Worm (Caenorhabditis elegans): ENCODE results near the gene C07A12.2.
A peak's percentile ranks its signal among the peaks of the same experiment; 100 is the strongest.

Gene C07A12.2

DNA sequence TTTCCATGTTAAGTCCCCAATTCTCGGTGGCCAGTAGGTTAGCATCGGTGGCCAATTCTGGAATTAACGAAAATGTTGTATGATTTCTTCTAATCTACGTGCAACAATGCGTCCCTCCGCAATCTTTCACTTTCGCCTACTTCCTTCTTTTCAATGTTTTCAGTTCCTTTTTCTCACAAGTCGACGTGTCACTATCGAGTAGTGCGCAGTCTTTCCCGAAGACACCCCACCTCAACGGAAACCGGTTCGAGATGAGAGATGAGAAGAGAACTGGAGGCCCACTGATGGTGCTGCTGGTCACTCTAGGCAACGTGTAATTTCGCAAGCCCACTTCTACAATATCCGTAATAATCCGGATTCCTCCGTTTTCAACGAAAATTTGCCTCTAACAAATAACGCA lies 24.7 kb upstream of the C07A12.2 start:
- peak; percentile 10 for TF ChIP-seq nhr-10 (tag; optimal IDR thresholded peaks at IDR 0.05)
- TF ChIP-seq nhr-28 (tag; optimal IDR thresholded peaks at IDR 0.05), result peak; percentile 59
- TF ChIP-seq mdl-1 (tag; optimal IDR thresholded peaks at IDR 0.05), result peak in 1 of 2 experiments; percentile 52
- no peak for TF ChIP-seq pha-4 (GFP tag; IDR thresholded peaks at IDR 0.05)
- TF ChIP-seq pha-4 (tag; optimal IDR thresholded peaks at IDR 0.05), result no peak
- no peak for TF ChIP-seq aly-2 (tag; optimal IDR thresholded peaks at IDR 0.05)
- TF ChIP-seq dpl-1 (GFP tag; optimal IDR thresholded peaks at IDR 0.05), result no peak
- TF ChIP-seq spr-3 (GFP tag; optimal IDR thresholded peaks at IDR 0.05), result peak; percentile 29
- no peak for TF ChIP-seq hmg-1.1 (GFP tag; IDR thresholded peaks at IDR 0.05)
- peak; percentile 82 for TF ChIP-seq mxl-3 (GFP tag; optimal IDR thresholded peaks at IDR 0.05)
- TF ChIP-seq hlh-11 (tag; optimal IDR thresholded peaks at IDR 0.05), result peak; percentile 49
- no peak for TF ChIP-seq duxl-1 (tag; optimal IDR thresholded peaks at IDR 0.05; ENCODE audit: poor library complexity)
- peak; percentile 83 for TF ChIP-seq aha-1 (tag)
- TF ChIP-seq unc-62 (GFP tag; optimal IDR thresholded peaks at IDR 0.05 in 1 of 2), result peak in 1 of 2 experiments; percentile 16
- TF ChIP-seq unc-62 (tag; optimal IDR thresholded peaks at IDR 0.05), result no peak
- no peak for TF ChIP-seq lin-13 (GFP tag; optimal IDR thresholded peaks at IDR 0.05)

DNA sequence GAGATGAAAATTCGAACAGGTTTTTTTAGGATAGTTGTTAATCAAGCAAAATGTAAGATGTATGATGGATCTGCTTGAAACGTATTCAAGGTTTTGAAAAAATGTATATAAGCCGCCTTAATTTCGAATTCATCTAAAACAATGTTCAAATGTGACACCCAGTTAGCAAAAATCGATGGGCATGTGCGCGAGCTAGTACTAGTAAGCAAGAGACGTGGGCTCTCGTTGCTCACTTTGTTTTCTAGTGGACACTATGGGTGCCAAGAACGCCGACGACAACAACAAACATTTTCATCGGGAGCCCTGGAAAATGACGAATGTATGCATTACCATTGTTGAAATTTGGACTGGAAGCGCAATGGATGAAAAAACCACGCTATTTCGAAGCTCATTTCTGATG lies 23.5 kb upstream of the C07A12.2 start:
- no peak for TF ChIP-seq nhr-102 (tag; optimal IDR thresholded peaks at IDR 0.05)
- peak in 1 of 2 experiments; percentile 85 for TF ChIP-seq unc-62 (GFP tag; optimal IDR thresholded peaks at IDR 0.05 in 1 of 2)
- TF ChIP-seq unc-62 (tag; optimal IDR thresholded peaks at IDR 0.05), result no peak
- TF ChIP-seq hlh-30 (tag; optimal IDR thresholded peaks at IDR 0.05; ENCODE audit: insufficient read depth), result peak; percentile 18
- TF ChIP-seq skn-1 (tag; optimal IDR thresholded peaks at IDR 0.05), result no peak
- TF ChIP-seq mxl-3 (GFP tag; optimal IDR thresholded peaks at IDR 0.05), result no peak
- TF ChIP-seq mdl-1 (tag; optimal IDR thresholded peaks at IDR 0.05), result peak in 1 of 2 experiments; percentile 27
- no peak for TF ChIP-seq nhr-42 (GFP tag; IDR thresholded peaks at IDR 0.05)
- no peak for TF ChIP-seq hlh-11 (tag; optimal IDR thresholded peaks at IDR 0.05)

DNA sequence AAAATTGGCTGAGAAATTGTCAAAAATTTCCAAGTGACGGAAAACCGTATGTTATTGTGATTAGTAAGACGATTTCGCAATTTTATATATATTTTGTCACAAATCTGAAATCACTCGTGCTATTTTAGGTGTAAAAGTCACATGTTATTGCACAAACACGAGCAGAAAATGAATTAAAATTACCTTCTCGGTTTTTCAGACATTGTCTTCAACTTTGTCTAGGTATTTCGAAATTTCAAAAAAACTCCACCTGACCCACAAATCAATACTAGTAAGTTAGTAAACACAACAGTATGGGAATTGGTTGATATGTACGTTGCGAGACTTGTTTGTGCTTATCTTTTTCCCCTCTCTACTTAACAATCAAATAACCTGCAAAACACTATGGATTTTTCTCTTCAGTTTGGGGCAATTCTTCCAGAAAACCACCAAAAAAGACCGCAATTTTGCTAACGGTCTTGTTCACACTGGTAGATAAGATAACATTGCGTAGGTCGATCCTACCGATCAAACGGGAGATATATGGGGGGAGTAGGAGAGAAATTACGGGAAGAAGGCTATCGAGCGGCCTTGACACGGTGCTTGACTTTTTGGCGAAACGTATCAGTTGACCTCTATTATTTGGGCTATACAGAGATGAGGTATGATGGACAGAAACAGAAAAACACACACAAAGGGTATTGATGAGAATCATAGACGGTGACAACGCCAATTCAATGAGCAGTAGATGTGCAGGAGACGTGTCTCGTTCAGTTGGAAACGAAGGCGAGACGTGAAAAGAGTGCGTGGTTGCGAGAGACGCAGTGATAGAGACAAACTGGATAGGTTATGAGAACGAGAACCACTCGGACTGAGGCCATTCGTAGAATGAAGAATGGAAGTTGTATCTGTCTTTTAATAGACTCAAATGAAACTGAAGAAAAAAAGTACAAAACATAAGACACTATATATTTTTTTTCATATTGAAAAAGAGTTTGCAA lies 22.5 kb upstream of the C07A12.2 start, which contains the start of gene C07A12.7:
C07A12.7 (minus strand) TSS at position 308 of the 980 bp plus-strand sequence.
- TF ChIP-seq zip-11 (GFP tag; IDR thresholded peaks at IDR 0.05) (no peak), spr-3 (GFP tag; optimal IDR thresholded peaks at IDR 0.05) (peak; percentile 48), unc-62 (GFP tag; optimal IDR thresholded peaks at IDR 0.05 in 1 of 2) (peak in 1 of 2 experiments; percentile 72), unc-62 (tag; optimal IDR thresholded peaks at IDR 0.05) (no peak), F10B5.3 (tag; optimal IDR thresholded peaks at IDR 0.05) (no peak), hlh-30 (tag; optimal IDR thresholded peaks at IDR 0.05; ENCODE audit: insufficient read depth) (peak; percentile 16), lsy-2 (tag; optimal IDR thresholded peaks at IDR 0.05) (peak in 1 of 2 experiments; percentile 25), Y105C5A.15 (GFP tag; IDR thresholded peaks at IDR 0.05) (no peak), lin-39 (tag; optimal IDR thresholded peaks at IDR 0.05) (no peak), Y75B8A.6 (GFP tag; IDR thresholded peaks at IDR 0.05) (no peak), zag-1 (tag; optimal IDR thresholded peaks at IDR 0.05) (no peak), hmg-1.1 (GFP tag; IDR thresholded peaks at IDR 0.05) (peak; percentile 34), madf-5 (GFP tag; IDR thresholded peaks at IDR 0.05) (no peak), mxl-3 (GFP tag; optimal IDR thresholded peaks at IDR 0.05) (no peak), nhr-25 (tag; optimal IDR thresholded peaks at IDR 0.05; ENCODE audit: borderline replicate concordance, insufficient read depth) (peak; percentile 71), ceh-62 (tag; optimal IDR thresholded peaks at IDR 0.05) (no peak), rbr-2 (tag; optimal IDR thresholded peaks at IDR 0.05) (peak; percentile 10), mes-2 (tag; optimal IDR thresholded peaks at IDR 0.05; ENCODE audit: poor library complexity, severe bottlenecking) (peak; percentile 30), dmd-6 (GFP tag; IDR thresholded peaks at IDR 0.05) (no peak), hlh-11 (tag; optimal IDR thresholded peaks at IDR 0.05) (no peak), ama-1 (optimal IDR thresholded peaks at IDR 0.05) (no peak), T20F7.1 (GFP tag; optimal IDR thresholded peaks at IDR 0.05) (no peak), aha-1 (tag) (peak; percentile 68), daf-12 (tag; optimal IDR thresholded peaks at IDR 0.05) (no peak), lin-15B (tag; optimal IDR thresholded peaks at IDR 0.05) (no peak), daf-16 (GFP tag; optimal IDR thresholded peaks at IDR 0.05) (no peak), daf-16 (tag; optimal IDR thresholded peaks at IDR 0.05) (peak; percentile 42), nhr-6 (tag; optimal IDR thresholded peaks at IDR 0.05) (no peak), F37D6.2 (tag; optimal IDR thresholded peaks at IDR 0.05) (no peak), dve-1 (tag; optimal IDR thresholded peaks at IDR 0.05; ENCODE audit: insufficient read depth) (peak; percentile 28), spr-1 (tag; optimal IDR thresholded peaks at IDR 0.05) (no peak), ces-1 (GFP tag; optimal IDR thresholded peaks at IDR 0.05) (no peak)
